Worm (Caenorhabditis elegans): ENCODE measurements around the gene srbc-16.

srbc-16 gene

DNA sequence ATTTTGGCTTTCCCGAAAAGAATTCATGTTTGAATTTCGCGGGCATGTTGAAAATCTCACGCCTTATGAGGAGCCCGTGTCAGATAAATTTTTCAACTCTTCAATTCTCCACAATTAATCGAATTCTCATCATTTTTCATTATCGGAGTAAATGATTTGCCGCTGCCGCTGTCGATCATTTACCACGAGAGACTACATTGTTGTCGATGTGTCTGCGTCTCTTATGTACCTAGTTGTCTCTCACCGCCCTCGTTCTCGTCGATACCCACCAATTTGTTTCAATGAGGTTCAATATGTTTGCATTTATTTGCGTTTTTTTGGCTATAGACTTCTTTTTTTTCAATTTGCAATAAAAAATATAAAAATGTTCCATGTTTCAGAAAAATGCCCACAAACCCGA is 10.3 kb downstream of the srbc-16 start, which contains the start of gene nhr-13:
Gene nhr-13 (plus strand): TSS at position 369 of the 400 bp plus-strand sequence.
- TF ChIP-seq unc-62 (GFP tag; optimal IDR thresholded peaks at IDR 0.05) (no peak), nhr-19 (GFP tag; conservative IDR thresholded peaks at IDR 0.05) (no peak), ztf-4 (tag; optimal IDR thresholded peaks at IDR 0.05) (no peak), dpl-1 (GFP tag; optimal IDR thresholded peaks at IDR 0.05) (no peak), dsc-1 (tag; optimal IDR thresholded peaks at IDR 0.05) (peak; percentile 64), egl-13 (tag; optimal IDR thresholded peaks at IDR 0.05) (no peak), nhr-28 (tag; optimal IDR thresholded peaks at IDR 0.05) (no peak), xbp-1 (tag; optimal IDR thresholded peaks at IDR 0.05) (no peak), C16A3.4 (tag; optimal IDR thresholded peaks at IDR 0.05) (no peak), ztf-11 (tag; optimal IDR thresholded peaks at IDR 0.05) (no peak), pag-3 (tag; optimal IDR thresholded peaks at IDR 0.05; ENCODE audit: borderline replicate concordance, insufficient read depth) (no peak), isw-1 (GFP tag; IDR thresholded peaks at IDR 0.05) (no peak), nhr-237 (tag; optimal IDR thresholded peaks at IDR 0.05) (no peak), ceh-90 (tag; optimal IDR thresholded peaks at IDR 0.05) (no peak), F16B12.6 (tag; optimal IDR thresholded peaks at IDR 0.05) (no peak), nhr-77 (tag; optimal IDR thresholded peaks at IDR 0.05) (no peak), sox-4 (tag; optimal IDR thresholded peaks at IDR 0.05) (no peak), C34B4.2 (tag; optimal IDR thresholded peaks at IDR 0.05) (no peak), ceh-63 (GFP tag; optimal IDR thresholded peaks at IDR 0.05) (no peak), mef-2 (tag; optimal IDR thresholded peaks at IDR 0.05) (no peak), lir-3 (tag; optimal IDR thresholded peaks at IDR 0.05; ENCODE audit: poor library complexity) (no peak), egl-27 (tag; optimal IDR thresholded peaks at IDR 0.05) (no peak), hlh-17 (GFP tag; optimal IDR thresholded peaks at IDR 0.05; ENCODE audit: borderline replicate concordance) (no peak), ama-1 (optimal IDR thresholded peaks at IDR 0.05) (no peak), efl-3 (GFP tag; optimal IDR thresholded peaks at IDR 0.05) (no peak), grh-1 (GFP tag; IDR thresholded peaks at IDR 0.05) (no peak), hlh-4 (tag; optimal IDR thresholded peaks at IDR 0.05) (no peak), ceh-88 (GFP tag; IDR thresholded peaks at IDR 0.05) (no peak), nhr-11 (tag; optimal IDR thresholded peaks at IDR 0.05) (no peak), lsy-2 (tag; optimal IDR thresholded peaks at IDR 0.05) (no peak), unc-130 (tag; optimal IDR thresholded peaks at IDR 0.05) (no peak), mdl-1 (tag; optimal IDR thresholded peaks at IDR 0.05) (peak in 1 of 2 experiments; percentile 43), mab-9 (GFP tag; IDR thresholded peaks at IDR 0.05) (no peak), nhr-12 (tag; optimal IDR thresholded peaks at IDR 0.05) (no peak), efl-1 (optimal IDR thresholded peaks at IDR 0.05) (peak in 1 of 2 experiments; percentile 17), efl-1 (GFP tag; optimal IDR thresholded peaks at IDR 0.05 in 1 of 2) (peak in 1 of 2 experiments; percentile 50), nhr-20 (tag; optimal IDR thresholded peaks at IDR 0.05) (peak; percentile 85), irx-1 (tag; optimal IDR thresholded peaks at IDR 0.05) (no peak), hpl-2 (GFP tag; optimal IDR thresholded peaks at IDR 0.05) (no peak), aly-2 (tag; optimal IDR thresholded peaks at IDR 0.05) (no peak), lin-39 (tag; optimal IDR thresholded peaks at IDR 0.05) (no peak), fos-1 (tag; optimal IDR thresholded peaks at IDR 0.05) (no peak), alr-1 (tag; optimal IDR thresholded peaks at IDR 0.05; ENCODE audit: borderline replicate concordance) (no peak), elt-2 (tag; optimal IDR thresholded peaks at IDR 0.05) (peak; percentile 50), fkh-10 (GFP tag; optimal IDR thresholded peaks at IDR 0.05) (no peak), aha-1 (tag; optimal IDR thresholded peaks at IDR 0.05) (no peak), lin-15B (tag; optimal IDR thresholded peaks at IDR 0.05) (no peak), lin-14 (GFP tag; optimal IDR thresholded peaks at IDR 0.05) (no peak), blmp-1 (tag; optimal IDR thresholded peaks at IDR 0.05) (no peak), jun-1 (tag; optimal IDR thresholded peaks at IDR 0.05) (no peak), vab-15 (tag; optimal IDR thresholded peaks at IDR 0.05) (no peak), zip-4 (GFP tag; optimal IDR thresholded peaks at IDR 0.05) (no peak), snu-23 (GFP tag; optimal IDR thresholded peaks at IDR 0.05) (peak; percentile 30), snpc-4 (tag; optimal IDR thresholded peaks at IDR 0.05) (no peak)
